Fruit fly (Drosophila melanogaster): ENCODE results near the gene Prx6a.

Gene Prx6a

DNA sequence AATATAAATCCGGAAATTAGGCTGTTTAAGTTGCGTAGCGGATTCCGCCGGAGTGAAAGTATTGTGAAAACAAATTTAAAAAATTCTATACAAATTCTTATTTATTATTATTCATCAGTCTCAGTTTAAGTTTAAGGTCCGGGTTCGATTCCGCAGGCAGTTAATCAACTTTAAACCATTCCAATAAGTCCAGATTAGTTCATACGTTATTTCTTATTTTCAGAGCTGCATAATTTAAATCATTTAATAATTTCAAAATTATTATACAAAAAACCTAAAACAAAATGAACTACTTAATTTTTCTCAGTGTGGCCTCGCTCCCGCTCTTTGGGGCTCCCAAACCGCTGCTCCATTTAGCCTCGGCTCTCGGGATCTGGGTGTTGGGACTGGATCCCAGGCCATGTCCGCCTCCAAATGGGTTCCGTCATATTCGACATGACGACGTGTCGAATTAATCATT lies 47.7 kb downstream of the Prx6a start (continued):
- TF ChIP-seq CG31224 (GFP tag; IDR thresholded peaks at IDR 0.05) (peak; percentile 61), CG10274 (GFP tag; optimal IDR thresholded peaks at IDR 0.05) (peak; percentile 62), dm (GFP tag; optimal IDR thresholded peaks at IDR 0.05) (no peak), Poxn (GFP tag; IDR thresholded peaks at IDR 0.05) (peak; percentile 5; the same call in 1 of the 2 replicates), pum (GFP tag; optimal IDR thresholded peaks at IDR 0.05) (peak; percentile 60), BEAF-32 (GFP tag; optimal IDR thresholded peaks at IDR 0.05) (no peak), Hr3 (GFP tag; optimal IDR thresholded peaks at IDR 0.05) (peak; percentile 82), CG10209 (GFP tag; optimal IDR thresholded peaks at IDR 0.05) (peak; percentile 89), croc (GFP tag; conservative IDR thresholded peaks at IDR 0.05) (peak; percentile 86), ab (GFP tag; optimal IDR thresholded peaks at IDR 0.05) (peak; percentile 36), GATAe (GFP tag; conservative IDR thresholded peaks at IDR 0.05) (no peak), tup (GFP tag; optimal IDR thresholded peaks at IDR 0.05) (peak; percentile 62), Nf-YC (tag; optimal IDR thresholded peaks at IDR 0.05) (peak; percentile 82), NC2α (GFP tag; optimal IDR thresholded peaks at IDR 0.05) (no peak), CG14710 (tag; optimal IDR thresholded peaks at IDR 0.05) (peak; percentile 94), CG12744 (GFP tag; optimal IDR thresholded peaks at IDR 0.05) (peak; percentile 46), HLHmδ (GFP tag; optimal IDR thresholded peaks at IDR 0.05) (no peak), Dip2 (GFP tag; IDR thresholded peaks at IDR 0.05) (no peak), B-H2 (GFP tag; optimal IDR thresholded peaks at IDR 0.05) (no peak), cwo (GFP tag; optimal IDR thresholded peaks at IDR 0.05) (peak; percentile 77), dimm (GFP tag; IDR thresholded peaks at IDR 0.05) (no peak), CG1529 (GFP tag; optimal IDR thresholded peaks at IDR 0.05) (peak; percentile 91), pzg (GFP tag; optimal IDR thresholded peaks at IDR 0.05) (no peak), CG6854 (GFP tag; optimal IDR thresholded peaks at IDR 0.05) (peak; percentile 85), CG43689 (GFP tag; IDR thresholded peaks at IDR 0.05) (no peak), CG13624 (GFP tag; optimal IDR thresholded peaks at IDR 0.05) (peak; percentile 60), cad (GFP tag; optimal IDR thresholded peaks at IDR 0.05) (no peak), CG8478 (optimal IDR thresholded peaks at IDR 0.05) (no peak), ind (GFP tag; optimal IDR thresholded peaks at IDR 0.05) (peak; percentile 79), CG13296 (GFP tag; optimal IDR thresholded peaks at IDR 0.05) (peak; percentile 88), rib (GFP tag; IDR thresholded peaks at IDR 0.05) (no peak), CG34224 (GFP tag; IDR thresholded peaks at IDR 0.05; ENCODE audit: partially characterized antibody) (no peak), Adf1 (GFP tag; IDR thresholded peaks at IDR 0.05) (peak; percentile 30; the same call in 1 of the 2 replicates), Sox102F (GFP tag; optimal IDR thresholded peaks at IDR 0.05) (peak; percentile 88), mam (GFP tag; optimal IDR thresholded peaks at IDR 0.05) (peak; percentile 50), mirr (GFP tag; optimal IDR thresholded peaks at IDR 0.05) (no peak), B-H1 (GFP tag; IDR thresholded peaks at IDR 0.05) (peak; percentile 57; the same call in 2 of the 3 replicates), eyg (GFP tag; optimal IDR thresholded peaks at IDR 0.05) (no peak), CG10959 (GFP tag; IDR thresholded peaks at IDR 0.05) (peak; percentile 55; the same call in 1 of the 2 replicates), CG2129 (GFP tag; IDR thresholded peaks at IDR 0.05; ENCODE audit: partially characterized antibody) (no peak), CG5953 (GFP tag; IDR thresholded peaks at IDR 0.05) (no peak), ttk (GFP tag; IDR thresholded peaks at IDR 0.05) (peak; percentile 57; the same call in 1 of the 2 replicates), gt (GFP tag; IDR thresholded peaks at IDR 0.05) (peak; percentile 36; the same call in 1 of the 2 replicates), slp2 (GFP tag; optimal IDR thresholded peaks at IDR 0.05) (peak; percentile 29), CG17186 (GFP tag; optimal IDR thresholded peaks at IDR 0.05) (peak; percentile 25), CG31441 (GFP tag; IDR thresholded peaks at IDR 0.05) (peak; percentile 94), H15 (GFP tag; IDR thresholded peaks at IDR 0.05) (peak; percentile 75; the same call in 2 of the 3 replicates), so (GFP tag; IDR thresholded peaks at IDR 0.05) (peak; percentile 82), CG16813 (GFP tag; IDR thresholded peaks at IDR 0.05; ENCODE audit: partially characterized antibody) (no peak), Neu2 (GFP tag; optimal IDR thresholded peaks at IDR 0.05; ENCODE audit: borderline replicate concordance) (no peak), wek (GFP tag; optimal IDR thresholded peaks at IDR 0.05) (no peak)
